Worm (Caenorhabditis elegans) whole organism, midembryonic: ENCODE data around the gene C49C3.6.

Experiments
- cog-1 ChIP-seq: sonication (generic microtip); optimal IDR thresholded peaks from 2 replicates; lab custom pipeline; 2016; ENCODE audit warnings: missing genetic modification characterization, missing compliant biosample characterization
- med-1 ChIP-seq: sonication (generic microtip); optimal IDR thresholded peaks from 2 replicates; lab custom pipeline; 2017; ENCODE audit warnings: missing genetic modification characterization, mild to moderate bottlenecking, missing compliant biosample characterization, antibody characterized with exemption, missing genetic modification reagents; ENCODE audit not compliant: insufficient read depth
- ref-1 ChIP-seq: fragments of 200-800 bp; sonication (Bioruptor generic); conservative IDR thresholded peaks from 2 replicates; pipeline ENCODE4 v1.3.6; 2022; ENCODE audit warnings: missing genetic modification reagents, missing genetic modification characterization, missing compliant biosample characterization

ce11 chrIV:17293679-17294078, 37.6 kb upstream of the C49C3.6 start:
- no peak for TF ChIP-seq med-1 (GFP tag; lab: Kevin White, UChicago)
- no peak for TF ChIP-seq cog-1 (tag; lab: Kevin White, UChicago)
- TF ChIP-seq ref-1 (GFP tag; lab: Robert Waterston, UW), result no peak
